Fruit fly (Drosophila melanogaster): ENCODE measurements around the gene CG9682.
A peak's percentile ranks its signal among the peaks of the same experiment; 100 is the strongest.

The CG9682 gene

DNA sequence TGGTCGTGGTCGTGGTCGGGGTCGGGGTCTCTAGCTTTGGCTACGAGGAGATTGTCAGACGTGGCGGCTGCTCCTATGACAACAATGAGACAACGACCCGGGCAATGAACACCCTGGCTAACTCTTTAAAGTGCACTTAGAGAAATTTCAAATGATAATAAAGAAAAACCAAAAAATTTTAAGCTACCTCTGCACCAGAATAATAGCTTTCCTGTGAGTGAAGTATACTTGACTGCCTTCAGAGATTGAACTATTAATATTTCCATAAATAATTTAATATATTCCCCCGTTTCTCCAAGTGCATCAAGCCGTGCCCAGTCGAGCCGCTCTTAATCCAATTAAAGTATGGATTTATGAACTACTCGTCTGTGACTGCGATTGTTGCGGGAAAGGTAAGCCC, 13.0 kb downstream of the CG9682 start:
- TF ChIP-seq psq (optimal IDR thresholded peaks at IDR 0.05) (no peak), Dll (optimal IDR thresholded peaks at IDR 0.05) (no peak), EcR (GFP tag; optimal IDR thresholded peaks at IDR 0.05) (no peak), pan (optimal IDR thresholded peaks at IDR 0.05) (no peak), usp (GFP tag; optimal IDR thresholded peaks at IDR 0.05) (no peak), CG8478 (optimal IDR thresholded peaks at IDR 0.05) (no peak)

DNA sequence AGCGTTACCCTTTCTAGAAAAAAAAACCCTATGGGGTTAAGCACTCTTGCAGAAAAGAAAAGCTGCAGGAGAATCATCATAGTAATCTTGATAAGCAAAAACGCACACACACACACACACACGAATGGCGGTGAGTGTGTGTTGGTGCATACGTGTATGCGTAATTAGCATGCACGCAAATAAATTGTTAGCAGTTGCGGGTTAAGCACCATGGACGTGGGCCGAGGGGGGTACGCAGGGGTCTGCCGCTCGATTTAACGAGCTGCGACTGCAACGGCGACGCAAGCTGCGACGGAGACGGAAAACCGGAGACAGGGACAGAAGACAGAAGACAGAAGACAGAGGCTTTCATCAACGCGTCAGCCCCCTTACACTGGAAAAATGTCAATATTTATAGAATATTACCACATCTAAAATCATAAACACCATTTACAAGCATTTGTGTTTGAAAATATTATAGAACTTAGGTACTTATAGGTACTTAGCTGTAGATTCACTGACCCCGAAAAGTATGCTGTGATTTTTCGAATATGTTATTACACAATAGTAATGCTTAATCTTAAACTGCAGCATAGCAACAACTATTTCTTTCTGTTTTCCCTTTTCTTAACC, 14.0 kb downstream of the CG9682 start:
- TF ChIP-seq pan (optimal IDR thresholded peaks at IDR 0.05) (no peak), EcR (GFP tag; optimal IDR thresholded peaks at IDR 0.05) (peak in 1 of 2 experiments; percentile 59)

- no peak for TF ChIP-seq psq (optimal IDR thresholded peaks at IDR 0.05)
- no peak for TF ChIP-seq usp (GFP tag; optimal IDR thresholded peaks at IDR 0.05)
- no peak for TF ChIP-seq CG8478 (optimal IDR thresholded peaks at IDR 0.05)
- no peak for TF ChIP-seq EcR (GFP tag; optimal IDR thresholded peaks at IDR 0.05)
- no peak for TF ChIP-seq Dll (optimal IDR thresholded peaks at IDR 0.05)
- no peak for TF ChIP-seq pan (optimal IDR thresholded peaks at IDR 0.05)
These were observed 14.7 kb downstream of the CG9682 start for dm6 chr3R:30265420-30265819.

- TF ChIP-seq Dll (optimal IDR thresholded peaks at IDR 0.05) (no peak), psq (optimal IDR thresholded peaks at IDR 0.05) (no peak), EcR (GFP tag; optimal IDR thresholded peaks at IDR 0.05) (no peak), CG8478 (optimal IDR thresholded peaks at IDR 0.05) (no peak), usp (GFP tag; optimal IDR thresholded peaks at IDR 0.05) (no peak), pan (optimal IDR thresholded peaks at IDR 0.05) (no peak)
These were observed 18.0 kb downstream of the CG9682 start for dm6 chr3R:30268733-30269132.

DNA sequence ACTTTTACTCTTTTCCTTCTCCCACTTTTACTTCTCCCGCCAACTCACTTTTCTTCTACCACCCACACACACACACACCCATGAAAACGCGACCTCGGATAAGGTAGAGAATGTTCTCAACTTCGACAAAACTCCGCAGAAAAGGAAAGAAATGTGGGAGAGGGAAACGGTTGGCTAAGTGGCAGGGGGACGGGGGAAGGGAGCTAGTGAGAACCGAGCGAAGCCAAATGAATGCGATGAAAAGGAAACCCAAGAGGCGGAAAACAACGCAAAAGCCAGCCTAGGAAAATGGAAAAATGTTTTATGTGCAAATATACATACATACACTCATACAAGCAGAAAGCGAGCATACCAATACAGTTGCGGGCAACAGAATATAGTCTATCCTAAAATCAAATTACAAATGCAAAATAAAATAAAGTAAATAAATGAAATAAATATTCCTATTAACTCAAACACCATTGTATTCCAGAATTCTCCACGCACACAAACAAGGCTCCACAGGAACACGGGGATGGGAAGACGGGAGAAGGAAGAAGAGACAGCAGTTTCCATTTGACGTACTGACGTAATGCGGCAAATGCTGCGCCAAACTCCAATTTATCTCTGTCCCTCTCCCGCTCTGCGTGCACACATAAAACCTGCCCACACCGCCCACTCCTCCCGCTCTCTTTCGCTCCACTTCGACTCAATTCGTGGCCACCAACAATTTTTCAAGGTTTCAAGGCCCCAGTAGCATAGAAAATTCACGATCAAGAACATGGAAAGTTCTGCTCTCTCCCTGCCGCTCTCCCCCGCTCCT, 19.8 kb downstream of the CG9682 start:
- no peak for TF ChIP-seq CG8478 (optimal IDR thresholded peaks at IDR 0.05)
- TF ChIP-seq Dll (optimal IDR thresholded peaks at IDR 0.05): no peak
- no peak for TF ChIP-seq psq (optimal IDR thresholded peaks at IDR 0.05)
- no peak for TF ChIP-seq usp (GFP tag; optimal IDR thresholded peaks at IDR 0.05)
- no peak for TF ChIP-seq pan (optimal IDR thresholded peaks at IDR 0.05)
- no peak for TF ChIP-seq EcR (GFP tag; optimal IDR thresholded peaks at IDR 0.05)

DNA sequence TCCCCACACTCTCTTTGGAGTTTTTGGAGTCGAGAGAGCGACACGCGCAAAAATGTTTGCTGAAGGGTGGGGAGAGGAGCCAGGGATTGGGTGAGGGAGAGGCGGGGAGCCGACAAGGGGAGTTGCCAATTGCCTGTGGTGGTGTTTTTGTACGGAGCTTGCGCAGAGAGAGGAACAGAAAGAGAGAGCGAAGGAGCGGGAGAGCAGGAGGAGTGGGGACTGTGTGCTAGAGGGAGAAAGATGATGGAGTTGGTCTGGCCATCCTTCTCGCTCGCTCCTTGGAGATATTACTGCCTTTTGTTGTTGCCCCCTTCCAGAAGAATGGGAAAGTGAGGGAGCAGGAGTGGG, 20.4 kb downstream of the CG9682 start:
- no peak for TF ChIP-seq pan (optimal IDR thresholded peaks at IDR 0.05)
- no peak for TF ChIP-seq psq (optimal IDR thresholded peaks at IDR 0.05)
- TF ChIP-seq CG8478 (optimal IDR thresholded peaks at IDR 0.05): no peak
- TF ChIP-seq usp (GFP tag; optimal IDR thresholded peaks at IDR 0.05): no peak
- TF ChIP-seq EcR (GFP tag; optimal IDR thresholded peaks at IDR 0.05): peak in 1 of 2 experiments; percentile 57
- TF ChIP-seq Dll (optimal IDR thresholded peaks at IDR 0.05): peak; percentile 53

dm6 chr3R:30272176-30272857, 21.6 kb downstream of the CG9682 start:
- peak in 1 of 2 experiments; percentile 47 for TF ChIP-seq EcR (GFP tag; optimal IDR thresholded peaks at IDR 0.05)
- TF ChIP-seq psq (optimal IDR thresholded peaks at IDR 0.05): no peak

DNA sequence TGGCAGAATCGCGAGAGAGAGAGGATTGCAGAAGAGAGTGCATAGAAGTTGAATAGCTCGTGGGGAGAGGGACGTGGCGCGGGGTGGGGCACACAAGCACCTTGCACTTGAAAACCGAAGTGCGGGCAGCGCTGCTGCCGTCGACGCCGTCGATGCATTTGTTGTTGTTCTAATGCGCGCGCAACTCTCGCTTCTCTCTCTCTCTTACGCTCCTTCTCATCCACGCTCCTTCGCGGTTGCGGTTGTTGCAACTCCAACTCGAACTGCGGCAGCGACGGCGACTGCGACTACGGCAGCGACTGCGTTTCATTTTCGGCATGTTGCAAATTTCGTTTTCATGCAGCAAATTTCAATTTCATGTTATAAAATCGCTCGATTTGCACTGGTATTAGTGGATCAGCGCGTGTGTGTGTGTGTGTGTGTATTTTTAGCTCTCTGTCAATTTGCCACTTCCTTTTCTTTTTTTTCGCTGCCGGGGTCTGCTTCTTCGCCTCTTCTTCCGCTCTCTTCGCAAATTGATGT, 22.2 kb downstream of the CG9682 start:
- TF ChIP-seq EcR (GFP tag; optimal IDR thresholded peaks at IDR 0.05) (no peak), psq (optimal IDR thresholded peaks at IDR 0.05) (no peak), CG8478 (optimal IDR thresholded peaks at IDR 0.05) (no peak), Dll (optimal IDR thresholded peaks at IDR 0.05) (peak; percentile 62)

- no peak for TF ChIP-seq EcR (GFP tag; optimal IDR thresholded peaks at IDR 0.05)
- no peak for TF ChIP-seq psq (optimal IDR thresholded peaks at IDR 0.05)
- TF ChIP-seq usp (GFP tag; optimal IDR thresholded peaks at IDR 0.05): no peak
- TF ChIP-seq pan (optimal IDR thresholded peaks at IDR 0.05): no peak
- TF ChIP-seq CG8478 (optimal IDR thresholded peaks at IDR 0.05): no peak
- no peak for TF ChIP-seq Dll (optimal IDR thresholded peaks at IDR 0.05)
These were observed 23.2 kb downstream of the CG9682 start for dm6 chr3R:30273898-30274297.

dm6 chr3R:30275970-30276369, 25.2 kb downstream of the CG9682 start:
- TF ChIP-seq Dll (optimal IDR thresholded peaks at IDR 0.05): no peak
- no peak for TF ChIP-seq CG8478 (optimal IDR thresholded peaks at IDR 0.05)
- TF ChIP-seq EcR (GFP tag; optimal IDR thresholded peaks at IDR 0.05): no peak
- TF ChIP-seq pan (optimal IDR thresholded peaks at IDR 0.05): no peak
- no peak for TF ChIP-seq psq (optimal IDR thresholded peaks at IDR 0.05)
- no peak for TF ChIP-seq usp (GFP tag; optimal IDR thresholded peaks at IDR 0.05)

DNA sequence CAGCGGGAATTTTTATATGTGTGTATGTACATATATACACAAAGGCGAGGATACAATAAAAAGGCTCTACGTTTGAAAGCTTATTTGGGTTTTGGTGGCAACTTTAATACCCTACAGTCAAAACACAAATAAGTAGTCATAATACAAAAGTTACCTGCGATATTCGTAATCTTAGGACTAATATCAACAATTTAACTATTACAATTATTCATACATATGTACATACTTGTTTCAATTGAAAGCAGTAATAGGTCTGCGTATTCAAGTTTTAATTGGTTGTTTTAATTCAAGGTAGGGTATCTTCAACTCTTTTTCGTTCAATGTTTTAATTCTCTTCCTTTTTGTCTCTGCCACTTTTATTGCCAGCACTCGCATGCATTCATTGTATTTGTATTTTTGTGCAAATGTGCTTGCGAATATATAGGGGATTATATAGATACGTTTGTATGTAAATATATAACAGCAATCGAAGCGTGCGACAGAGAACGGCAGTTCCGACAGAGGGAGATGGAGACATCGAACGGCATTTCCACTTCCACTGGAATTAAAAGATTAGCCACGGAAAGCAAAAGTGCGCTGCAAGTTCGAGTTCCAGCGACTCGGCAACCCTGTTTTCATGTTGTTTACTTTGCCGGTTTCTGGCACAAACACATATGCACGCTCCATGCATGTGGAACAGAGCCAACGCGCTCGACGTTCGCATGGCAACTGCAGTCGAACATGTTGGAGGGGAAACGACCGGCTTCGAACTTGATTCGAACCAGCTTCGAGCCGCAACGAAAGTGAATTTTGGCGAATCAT, 26.0 kb downstream of the CG9682 start:
- no peak for TF ChIP-seq usp (GFP tag; optimal IDR thresholded peaks at IDR 0.05)
- TF ChIP-seq pan (optimal IDR thresholded peaks at IDR 0.05): no peak
- no peak for TF ChIP-seq CG8478 (optimal IDR thresholded peaks at IDR 0.05)
- TF ChIP-seq Dll (optimal IDR thresholded peaks at IDR 0.05): no peak
- no peak for TF ChIP-seq EcR (GFP tag; optimal IDR thresholded peaks at IDR 0.05)
- no peak for TF ChIP-seq psq (optimal IDR thresholded peaks at IDR 0.05)

Data from whole organism.